Worm (Caenorhabditis elegans) whole organism, early embryonic: ENCODE measurements around the gene flp-10.

Experiments used
- B0310.2 ChIP-seq: sonication (generic microtip); optimal IDR thresholded peaks from 2 replicates; lab custom pipeline; 2016; ENCODE audit warnings: mild to moderate bottlenecking, missing genetic modification characterization, missing compliant biosample characterization
- F13C5.2 ChIP-seq: sonication (generic microtip); optimal IDR thresholded peaks from 2 replicates; lab custom pipeline; 2017; ENCODE audit warnings: mild to moderate bottlenecking, missing genetic modification characterization, inconsistent platforms, missing compliant biosample characterization
- aly-1 ChIP-seq: sonication (generic microtip); optimal IDR thresholded peaks from 2 replicates; lab custom pipeline; 2016; ENCODE audit warnings: missing genetic modification characterization, missing compliant biosample characterization
- ama-1 ChIP-seq: fragments of 150-350 bp; optimal IDR thresholded peaks from 2 replicates; lab custom pipeline; 2014
- ceh-13 ChIP-seq: fragments of 200-800 bp; sonication (Bioruptor generic); optimal IDR thresholded peaks from 2 replicates; lab custom pipeline; 2018; ENCODE audit warnings: mild to moderate bottlenecking, missing genetic modification characterization, missing compliant biosample characterization
- ceh-36 ChIP-seq: sonication (generic microtip); optimal IDR thresholded peaks from 2 replicates; lab custom pipeline; 2016; ENCODE audit warnings: missing genetic modification characterization, inconsistent platforms, missing compliant biosample characterization
- ets-7 ChIP-seq: sonication (generic microtip); optimal IDR thresholded peaks from 2 replicates; lab custom pipeline; 2016; ENCODE audit warnings: missing genotype, missing genetic modification characterization, missing compliant biosample characterization
- flt-1 ChIP-seq: fragments of 200-800 bp; sonication (Bioruptor generic); IDR thresholded peaks from 2 replicates; pipeline ENCODE4 v1.3.6; 2022; ENCODE audit warnings: missing genetic modification characterization, missing compliant biosample characterization
- hmbx-1 ChIP-seq: sonication (generic microtip); optimal IDR thresholded peaks from 2 replicates; lab custom pipeline; 2016; ENCODE audit warnings: mild to moderate bottlenecking, missing genetic modification characterization, missing compliant biosample characterization
- hmg-4 ChIP-seq: fragments of 200-800 bp; sonication (Bioruptor generic); optimal IDR thresholded peaks from 2 replicates; lab custom pipeline; 2018; ENCODE audit warnings: mild to moderate bottlenecking, missing genetic modification characterization, missing compliant biosample characterization
- hnd-1 ChIP-seq: sonication (generic microtip); optimal IDR thresholded peaks from 2 replicates; lab custom pipeline; 2016; ENCODE audit warnings: missing genetic modification characterization, missing compliant biosample characterization
- pes-1 ChIP-seq: fragments of 200-800 bp; sonication (Bioruptor generic); IDR thresholded peaks from 2 replicates; pipeline ENCODE4 v1.3.6; 2022; ENCODE audit warnings: missing genetic modification reagents, missing genetic modification characterization, missing compliant biosample characterization
- scrt-1 ChIP-seq: fragments of 200-800 bp; sonication (Bioruptor generic); IDR thresholded peaks from 2 replicates; pipeline ENCODE4 v1.3.6; 2022; ENCODE audit warnings: missing genetic modification characterization, missing compliant biosample characterization
- sea-1 ChIP-seq: fragments of 200-800 bp; sonication (Bioruptor generic); conservative IDR thresholded peaks from 2 replicates; pipeline ENCODE4 v1.3.6; 2022; ENCODE audit warnings: missing genetic modification characterization, missing compliant biosample characterization
- tbx-11 ChIP-seq: fragments of 200-800 bp; sonication (Bioruptor generic); IDR thresholded peaks from 2 replicates; pipeline ENCODE4 v1.3.6; 2022; ENCODE audit warnings: missing genetic modification characterization, missing compliant biosample characterization
- tbx-37 ChIP-seq: fragments of 200-800 bp; sonication (Bioruptor generic); conservative IDR thresholded peaks from 2 replicates; pipeline ENCODE4 v1.3.6; 2022; ENCODE audit warnings: missing genetic modification reagents, missing genetic modification characterization, missing compliant biosample characterization
- tra-4 ChIP-seq: sonication (generic microtip); optimal IDR thresholded peaks from 2 replicates; lab custom pipeline; 2017; ENCODE audit warnings: missing genetic modification characterization, missing compliant biosample characterization

The flp-10 gene

DNA sequence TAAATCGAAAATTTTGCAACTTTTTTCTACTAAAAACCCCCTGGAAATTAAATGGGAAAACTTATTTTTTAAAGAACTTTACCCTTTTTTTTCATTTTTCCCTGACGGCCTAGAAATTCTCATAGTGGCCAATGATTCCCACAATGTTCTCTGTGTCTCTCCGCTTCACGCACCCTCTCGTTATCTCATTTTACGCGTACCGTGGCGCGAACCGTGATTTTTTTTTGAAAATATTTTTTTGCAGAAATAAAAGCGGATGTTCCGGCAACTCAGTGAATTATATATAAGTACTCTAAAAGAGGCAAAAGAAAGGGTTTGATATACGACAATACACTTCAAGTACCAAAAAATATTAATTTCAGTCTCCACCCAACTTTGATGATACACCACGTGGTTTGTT, 22.3 kb upstream of the flp-10 start, which contains the start of gene C06A6.2:
Gene C06A6.2 (plus strand): TSS at position 237 of the 400 bp plus-strand sequence.
- TF ChIP-seq ceh-36 (tag; lab: Kevin White, UChicago) (no peak), scrt-1 (GFP tag; lab: Robert Waterston, UW) (no peak), tra-4 (tag; lab: Kevin White, UChicago) (no peak), F13C5.2 (tag; lab: Kevin White, UChicago) (no peak), hmbx-1 (no peak), tbx-11 (GFP tag; lab: Robert Waterston, UW) (no peak), pes-1 (no peak)

DNA sequence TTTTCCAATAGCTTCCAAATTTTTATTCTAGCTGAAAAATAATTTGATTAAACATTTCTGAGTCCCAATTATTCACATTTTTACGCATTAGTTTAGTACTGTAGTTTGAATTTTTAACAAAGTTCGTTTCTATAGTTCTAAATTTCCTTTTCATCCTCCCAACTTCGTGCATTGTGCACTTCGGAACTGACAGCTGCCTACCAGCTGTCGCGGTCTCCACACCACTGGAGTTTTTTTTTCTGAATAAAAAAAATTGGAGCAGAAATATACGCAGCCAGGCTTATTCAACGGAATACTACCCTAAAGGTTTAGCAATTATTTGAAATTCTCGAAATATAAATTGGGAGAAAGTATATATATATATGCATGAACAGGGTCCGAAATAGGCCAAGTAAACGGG, 19.5 kb upstream of the flp-10 start:
- TF ChIP-seq B0310.2, result peak; percentile 16
- TF ChIP-seq ceh-13 (GFP tag; lab: Kevin White, UChicago), result no peak

- no peak for TF ChIP-seq sea-1
- no peak for TF ChIP-seq aly-1
- no peak for TF ChIP-seq flt-1
- TF ChIP-seq hmg-4 (GFP tag; lab: Kevin White, UChicago), result no peak
- no peak for TF ChIP-seq tbx-11 (GFP tag; lab: Robert Waterston, UW)
- no peak for TF ChIP-seq F13C5.2 (tag; lab: Kevin White, UChicago)
- TF ChIP-seq tbx-37 (GFP tag; lab: Robert Waterston, UW), result no peak
- TF ChIP-seq ceh-36 (tag; lab: Kevin White, UChicago), result no peak
- no peak for TF ChIP-seq B0310.2
These were observed 18.4 kb upstream of the flp-10 start for ce11 chrIV:7850329-7850728.

DNA sequence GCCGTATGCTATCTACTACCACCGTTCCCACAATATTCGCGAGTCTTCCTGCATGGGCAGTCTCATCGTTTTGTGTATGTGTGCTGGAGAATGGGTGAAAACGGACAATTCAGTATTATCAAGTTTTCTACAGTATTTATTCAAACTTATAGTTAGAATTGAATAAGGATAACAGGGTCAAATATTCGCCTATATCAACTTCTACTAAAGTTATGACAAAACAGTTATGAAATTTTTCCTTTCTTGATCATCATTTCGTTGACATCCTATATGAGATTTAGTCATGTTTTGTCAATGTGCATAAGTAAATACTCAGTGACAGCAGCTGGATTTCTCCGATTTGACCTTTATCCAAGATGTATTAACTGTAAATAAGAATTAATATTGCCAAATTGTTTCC, 17.4 kb upstream of the flp-10 start:
- TF ChIP-seq hnd-1 (no peak), scrt-1 (GFP tag; lab: Robert Waterston, UW) (no peak), ets-7 (tag; lab: Kevin White, UChicago) (no peak), hmbx-1 (no peak), tbx-11 (GFP tag; lab: Robert Waterston, UW) (no peak), pes-1 (no peak), sea-1 (no peak), F13C5.2 (tag; lab: Kevin White, UChicago) (no peak), tra-4 (tag; lab: Kevin White, UChicago) (no peak), hmg-4 (GFP tag; lab: Kevin White, UChicago) (no peak), ama-1 (lab: Kevin White, UChicago) (no peak), flt-1 (no peak), aly-1 (no peak), ceh-36 (tag; lab: Kevin White, UChicago) (no peak), ceh-13 (GFP tag; lab: Kevin White, UChicago) (no peak), B0310.2 (no peak), tbx-37 (GFP tag; lab: Robert Waterston, UW) (no peak)

- TF ChIP-seq B0310.2 (no peak), flt-1 (no peak), ceh-36 (tag; lab: Kevin White, UChicago) (no peak), aly-1 (no peak), sea-1 (no peak), hmbx-1 (no peak), ets-7 (tag; lab: Kevin White, UChicago) (no peak), hmg-4 (GFP tag; lab: Kevin White, UChicago) (no peak), ceh-13 (GFP tag; lab: Kevin White, UChicago) (no peak), tbx-11 (GFP tag; lab: Robert Waterston, UW) (no peak), F13C5.2 (tag; lab: Kevin White, UChicago) (no peak), ama-1 (lab: Kevin White, UChicago) (no peak), hnd-1 (no peak), scrt-1 (GFP tag; lab: Robert Waterston, UW) (no peak)
These were observed 1.7 kb downstream of the flp-10 start, which contains the start of gene T06C10.3 for ce11 chrIV:7870451-7870850. Gene T06C10.3 (plus strand): TSS chrIV:7870751.

DNA sequence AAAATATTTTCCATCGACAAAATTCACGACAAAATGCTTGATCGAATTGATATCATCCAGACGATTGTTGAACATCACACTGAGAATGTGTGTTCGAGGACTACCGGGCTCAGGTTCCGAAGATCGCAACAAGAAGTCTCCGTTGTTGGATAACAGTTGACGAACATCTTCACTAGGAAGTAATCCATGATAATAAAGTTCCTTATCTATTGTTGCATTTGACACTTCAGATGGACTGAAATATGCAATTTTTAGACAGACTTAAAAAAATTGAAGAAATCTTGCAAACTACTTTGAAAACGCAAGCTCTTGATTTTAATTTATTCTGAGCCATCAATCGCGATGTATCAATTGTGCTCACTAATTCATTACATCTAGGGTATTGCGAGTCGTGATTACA, 8.5 kb downstream of the flp-10 start:
- TF ChIP-seq hmg-4 (GFP tag; lab: Kevin White, UChicago), result no peak
- TF ChIP-seq pes-1, result no peak
- no peak for TF ChIP-seq B0310.2
- no peak for TF ChIP-seq ama-1 (lab: Kevin White, UChicago)
- TF ChIP-seq flt-1, result no peak
- no peak for TF ChIP-seq ets-7 (tag; lab: Kevin White, UChicago)
- TF ChIP-seq hmbx-1, result no peak
- no peak for TF ChIP-seq sea-1
- no peak for TF ChIP-seq F13C5.2 (tag; lab: Kevin White, UChicago)
- no peak for TF ChIP-seq ceh-13 (GFP tag; lab: Kevin White, UChicago)
- no peak for TF ChIP-seq tra-4 (tag; lab: Kevin White, UChicago)
- no peak for TF ChIP-seq scrt-1 (GFP tag; lab: Robert Waterston, UW)

ce11 chrIV:7877781-7878180, 9.1 kb downstream of the flp-10 start, which contains the start of gene kin-26:
Gene kin-26 (minus strand): TSS chrIV:7877881.
- TF ChIP-seq B0310.2 (no peak), tbx-37 (GFP tag; lab: Robert Waterston, UW) (no peak), pes-1 (no peak)

DNA sequence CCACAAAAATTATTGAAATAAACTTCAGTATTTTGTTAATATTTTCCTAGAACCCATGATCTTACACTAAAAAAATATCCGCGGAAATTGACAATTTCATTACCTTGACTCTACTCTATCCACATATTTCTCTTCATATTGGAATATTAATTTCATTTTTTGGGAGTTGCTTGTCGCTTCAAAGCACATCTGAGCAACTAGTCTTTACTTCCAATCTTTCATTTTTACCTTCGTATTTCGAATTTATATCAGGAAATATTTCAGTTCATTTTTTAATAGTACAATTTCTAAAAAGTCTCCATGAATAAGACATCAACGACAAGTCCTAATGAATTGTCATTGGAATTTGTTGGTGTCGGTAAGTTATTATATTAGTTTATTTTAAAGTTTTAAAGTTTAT, 10.3 kb downstream of the flp-10 start, which contains the start of gene srt-73:
Gene srt-73 (plus strand): TSS at position 301 of the 400 bp plus-strand sequence.
- no peak for TF ChIP-seq sea-1
- no peak for TF ChIP-seq aly-1
- no peak for TF ChIP-seq hnd-1
- TF ChIP-seq ceh-36 (tag; lab: Kevin White, UChicago), result no peak
- no peak for TF ChIP-seq scrt-1 (GFP tag; lab: Robert Waterston, UW)
- TF ChIP-seq hmbx-1, result no peak
- no peak for TF ChIP-seq tbx-11 (GFP tag; lab: Robert Waterston, UW)
- no peak for TF ChIP-seq F13C5.2 (tag; lab: Kevin White, UChicago)
- no peak for TF ChIP-seq pes-1
- no peak for TF ChIP-seq ama-1 (lab: Kevin White, UChicago)
- TF ChIP-seq B0310.2, result no peak
- TF ChIP-seq tra-4 (tag; lab: Kevin White, UChicago), result no peak
- no peak for TF ChIP-seq ets-7 (tag; lab: Kevin White, UChicago)
- no peak for TF ChIP-seq hmg-4 (GFP tag; lab: Kevin White, UChicago)
